Fruit fly (Drosophila melanogaster): ENCODE results near the gene CG15386.

dm6 chr2L:2240493-2240892, 23.4 kb upstream of the CG15386 start, which contains the start of gene Tengl1:
- TF ChIP-seq CG11723 (GFP tag; optimal IDR thresholded peaks at IDR 0.05): no peak
- TF ChIP-seq CG12219 (GFP tag; optimal IDR thresholded peaks at IDR 0.05): no peak
- no peak for TF ChIP-seq scrt (GFP tag; optimal IDR thresholded peaks at IDR 0.05)
- no peak for TF ChIP-seq HLH54F (GFP tag; optimal IDR thresholded peaks at IDR 0.05)
- TF ChIP-seq jigr1 (GFP tag; IDR thresholded peaks at IDR 0.05): no peak
- no peak for TF ChIP-seq Mad (GFP tag; optimal IDR thresholded peaks at IDR 0.05)

Measured in whole organism, embryonic.